Fruit fly (Drosophila melanogaster): ENCODE measurements around the gene brv2.

- TF ChIP-seq ttk (optimal IDR thresholded peaks at IDR 0.05), result no peak
- no peak for TF ChIP-seq insv (optimal IDR thresholded peaks at IDR 0.05)
- TF ChIP-seq psq (optimal IDR thresholded peaks at IDR 0.05), result no peak
These were observed 44.4 kb upstream of the brv2 start, which contains the start of gene CG13731 for dm6 chr3L:17388895-17389294.

All from Kc167 (cell line).